Worm (Caenorhabditis elegans): ENCODE data around the gene F08D12.4.

- TF ChIP-seq nhr-25 (tag; optimal IDR thresholded peaks at IDR 0.05) (peak; percentile 86), nhr-21 (tag; optimal IDR thresholded peaks at IDR 0.05) (peak; percentile 90), snpc-4 (tag; optimal IDR thresholded peaks at IDR 0.05) (no peak), unc-62 (GFP tag; optimal IDR thresholded peaks at IDR 0.05) (peak; percentile 47), lin-13 (GFP tag; optimal IDR thresholded peaks at IDR 0.05) (peak; percentile 79), aly-2 (tag; optimal IDR thresholded peaks at IDR 0.05) (no peak), sma-9 (GFP tag; optimal IDR thresholded peaks at IDR 0.05) (peak; percentile 93), sma-9 (tag; optimal IDR thresholded peaks at IDR 0.05) (no peak), nhr-11 (tag; optimal IDR thresholded peaks at IDR 0.05) (no peak)
These were observed 22.7 kb downstream of the F08D12.4 start, which contains the start of gene nhr-119 for ce11 chrII:2800550-2801233.

All from whole organism, L2 larva.